Fruit fly (Drosophila melanogaster): ENCODE measurements around the gene Sgs8.
A peak's percentile ranks its signal among the peaks of the same experiment; 100 is the strongest.

Gene Sgs8

DNA sequence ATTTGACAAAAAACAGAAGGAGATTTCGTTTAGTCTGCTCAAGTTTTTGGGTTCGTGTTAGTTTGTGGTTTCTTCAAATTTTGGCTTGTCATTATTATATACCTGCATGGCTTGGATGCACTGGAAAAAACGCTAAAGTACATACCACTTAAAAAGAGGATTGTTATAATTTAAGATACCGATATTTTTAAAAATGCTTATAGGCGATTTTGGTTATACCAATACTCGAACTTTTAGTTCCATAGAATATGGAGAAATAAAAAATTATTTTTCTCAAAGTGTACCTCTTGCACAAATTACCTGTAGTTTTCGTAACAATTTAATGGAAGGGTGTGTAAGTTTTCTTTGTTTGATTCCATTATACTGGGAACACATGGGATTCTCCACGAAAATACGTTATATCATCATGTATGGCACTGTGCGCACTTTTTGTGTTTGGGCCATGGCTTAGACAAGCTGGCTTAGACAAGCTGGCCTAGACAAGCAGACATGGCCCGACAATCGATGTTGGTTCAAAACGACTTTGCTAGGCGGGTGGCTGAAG, 43.8 kb downstream of the Sgs8 start, which contains the start of gene Fum3 (continued):
- no peak for TF ChIP-seq CG15011 (GFP tag; optimal IDR thresholded peaks at IDR 0.05)
- TF ChIP-seq gcm (GFP tag; optimal IDR thresholded peaks at IDR 0.05), result no peak
- no peak for TF ChIP-seq emc (GFP tag; optimal IDR thresholded peaks at IDR 0.05)
- TF ChIP-seq CG9215 (GFP tag; IDR thresholded peaks at IDR 0.05), result no peak
- no peak for TF ChIP-seq sob (GFP tag; IDR thresholded peaks at IDR 0.05)
- TF ChIP-seq CG5180 (GFP tag; optimal IDR thresholded peaks at IDR 0.05), result no peak
- TF ChIP-seq salm (tag; optimal IDR thresholded peaks at IDR 0.05), result no peak
- TF ChIP-seq CoRest (tag; optimal IDR thresholded peaks at IDR 0.05), result peak; percentile 15
- no peak for TF ChIP-seq CG33213 (GFP tag; optimal IDR thresholded peaks at IDR 0.05)
- TF ChIP-seq prd (optimal IDR thresholded peaks at IDR 0.05), result no peak
- peak; percentile 78 for TF ChIP-seq prd (GFP tag; IDR thresholded peaks at IDR 0.05)
- no peak; the same call in 1 of the 2 replicates for TF ChIP-seq Rfx (GFP tag; IDR thresholded peaks at IDR 0.05)
- no peak for TF ChIP-seq ttk (GFP tag; IDR thresholded peaks at IDR 0.05)
- no peak for TF ChIP-seq Hmr (GFP tag; optimal IDR thresholded peaks at IDR 0.05)
- no peak for TF ChIP-seq zen2 (GFP tag; IDR thresholded peaks at IDR 0.05; ENCODE audit: partially characterized antibody)
- no peak for TF ChIP-seq CG6272 (GFP tag; IDR thresholded peaks at IDR 0.05)
- TF ChIP-seq CG4424 (GFP tag; optimal IDR thresholded peaks at IDR 0.05), result peak; percentile 33
- TF ChIP-seq CG34224 (GFP tag; IDR thresholded peaks at IDR 0.05; ENCODE audit: partially characterized antibody), result no peak
- TF ChIP-seq CG32772 (GFP tag; IDR thresholded peaks at IDR 0.05), result 0 out of 2 replicates have a peak, but pooled peaks have one; percentile 18
- TF ChIP-seq sim (GFP tag; IDR thresholded peaks at IDR 0.05), result no peak
- no peak for TF ChIP-seq knrl (GFP tag; IDR thresholded peaks at IDR 0.05; ENCODE audit: partially characterized antibody)
- TF ChIP-seq CG12104 (GFP tag; optimal IDR thresholded peaks at IDR 0.05), result no peak
- TF ChIP-seq zfh1 (GFP tag; IDR thresholded peaks at IDR 0.05), result peak; percentile 70
- TF ChIP-seq sens (GFP tag), result peak; percentile 83
- TF ChIP-seq Trl (optimal IDR thresholded peaks at IDR 0.05), result no peak
- TF ChIP-seq Trl (GFP tag; optimal IDR thresholded peaks at IDR 0.05), result no peak
- no peak for TF ChIP-seq gcm2 (GFP tag; optimal IDR thresholded peaks at IDR 0.05)
- TF ChIP-seq Hr51 (GFP tag; optimal IDR thresholded peaks at IDR 0.05), result no peak
- no peak for TF ChIP-seq CG6654 (GFP tag; optimal IDR thresholded peaks at IDR 0.05)
- TF ChIP-seq mirr (GFP tag; optimal IDR thresholded peaks at IDR 0.05), result no peak
- TF ChIP-seq CG14860 (GFP tag; IDR thresholded peaks at IDR 0.05; ENCODE audit: partially characterized antibody), result no peak
- TF ChIP-seq zen (tag; optimal IDR thresholded peaks at IDR 0.05), result peak; percentile 50
- TF ChIP-seq CG7786 (GFP tag; optimal IDR thresholded peaks at IDR 0.05), result no peak
- TF ChIP-seq tgo (GFP tag; IDR thresholded peaks at IDR 0.05), result no peak
- no peak for TF ChIP-seq exex (tag; optimal IDR thresholded peaks at IDR 0.05)
- peak; percentile 47; the same call in 1 of the 2 replicates for TF ChIP-seq HLH3B (GFP tag; IDR thresholded peaks at IDR 0.05)
- TF ChIP-seq pho (GFP tag; optimal IDR thresholded peaks at IDR 0.05), result no peak
- TF ChIP-seq CG17359 (tag; optimal IDR thresholded peaks at IDR 0.05), result peak; percentile 27
- TF ChIP-seq Nf-YC (tag; optimal IDR thresholded peaks at IDR 0.05), result no peak
- no peak for TF ChIP-seq CG10462 (GFP tag; optimal IDR thresholded peaks at IDR 0.05)
- TF ChIP-seq lola (GFP tag; optimal IDR thresholded peaks at IDR 0.05), result no peak
- TF ChIP-seq CG16815 (GFP tag; optimal IDR thresholded peaks at IDR 0.05), result no peak
- no peak for TF ChIP-seq CG10654 (GFP tag; optimal IDR thresholded peaks at IDR 0.05)
- no peak for TF ChIP-seq caup (GFP tag; optimal IDR thresholded peaks at IDR 0.05; ENCODE audit: severe bottlenecking)
- no peak for TF ChIP-seq rib (GFP tag; IDR thresholded peaks at IDR 0.05)
- no peak for TF ChIP-seq CG12236 (GFP tag; optimal IDR thresholded peaks at IDR 0.05)
- TF ChIP-seq cas (GFP tag; IDR thresholded peaks at IDR 0.05), result no peak
- no peak for TF ChIP-seq CG31441 (GFP tag; IDR thresholded peaks at IDR 0.05)
- TF ChIP-seq CG14014 (GFP tag; IDR thresholded peaks at IDR 0.05), result no peak; the same call in 1 of the 2 replicates
- no peak for TF ChIP-seq slbo (GFP tag; IDR thresholded peaks at IDR 0.05)
- TF ChIP-seq CG10959 (GFP tag; IDR thresholded peaks at IDR 0.05), result peak; percentile 35
- TF ChIP-seq en (GFP tag; optimal IDR thresholded peaks at IDR 0.05), result no peak
